Fruit fly (Drosophila melanogaster): ENCODE measurements around the gene Sry-delta.
A peak's percentile ranks its signal among the peaks of the same experiment; 100 is the strongest.

The Sry-delta gene

DNA sequence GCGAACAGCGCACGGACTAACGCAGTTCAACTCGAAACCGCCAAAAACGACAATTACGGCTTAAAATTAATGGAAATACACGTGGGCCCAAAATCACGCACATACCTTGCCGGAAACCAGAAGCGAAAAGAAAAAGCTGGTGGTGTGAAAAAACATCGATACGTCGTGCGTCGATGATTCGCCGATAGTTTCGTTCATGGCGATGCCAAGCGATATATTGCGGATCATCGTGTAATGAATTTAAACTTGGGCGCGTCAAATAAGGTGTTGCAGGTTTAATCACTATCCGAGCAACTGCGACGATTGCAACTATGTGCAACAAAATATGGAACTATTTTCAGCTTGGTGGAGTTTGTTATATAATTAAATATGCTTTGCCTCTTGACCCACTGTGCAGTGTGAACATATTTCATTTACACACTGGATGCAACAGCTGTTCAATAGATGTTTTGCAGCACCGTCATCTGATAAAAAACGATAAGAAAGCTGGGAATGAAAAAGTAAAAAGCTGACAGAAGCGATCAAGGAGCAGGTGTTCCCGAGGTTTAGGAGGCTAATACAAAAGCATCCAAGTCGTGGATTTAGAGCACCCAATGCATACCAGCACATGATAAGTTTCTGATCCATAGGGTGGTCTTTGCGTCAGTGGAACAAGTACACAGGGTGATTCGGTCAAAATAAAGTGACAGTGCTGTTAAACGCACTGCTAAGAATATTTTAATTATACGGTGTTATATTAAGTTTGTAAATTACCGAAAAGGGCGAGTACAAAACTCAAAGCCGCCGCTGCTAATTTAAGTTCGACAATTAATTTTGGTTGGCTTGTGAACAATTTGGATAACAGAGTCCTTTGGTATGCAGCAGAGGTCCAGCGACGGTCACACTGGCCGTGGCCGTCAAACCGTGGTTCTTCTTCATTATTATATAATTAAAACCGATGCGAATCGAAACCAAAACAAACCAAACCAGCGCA, 3.2 kb downstream of the Sry-delta start, which contains the start of the genes RpL32 and CG7943:
RpL32 (minus strand) TSS at position 133 of the 973 bp plus-strand sequence.
CG7943 (plus strand) TSS at position 442 of the 973 bp plus-strand sequence.
- TF ChIP-seq CG8301 (tag; optimal IDR thresholded peaks at IDR 0.05) (peak; percentile 81), fd96Ca (GFP tag; IDR thresholded peaks at IDR 0.05) (peak; percentile 95), EcR (GFP tag; optimal IDR thresholded peaks at IDR 0.05) (no peak), CG8159 (tag; optimal IDR thresholded peaks at IDR 0.05) (peak; percentile 84), CG12605 (GFP tag; IDR thresholded peaks at IDR 0.05) (peak; percentile 78), CG14655 (GFP tag; optimal IDR thresholded peaks at IDR 0.05) (no peak), CG17806 (tag; optimal IDR thresholded peaks at IDR 0.05) (peak; percentile 83), CG10348 (GFP tag; IDR thresholded peaks at IDR 0.05) (peak; percentile 84), Snoo (tag; optimal IDR thresholded peaks at IDR 0.05) (peak; percentile 94), CG13204 (GFP tag; optimal IDR thresholded peaks at IDR 0.05) (no peak), CG4496 (GFP tag; IDR thresholded peaks at IDR 0.05) (peak; percentile 94), rn (GFP tag; IDR thresholded peaks at IDR 0.05) (peak; percentile 73), CG15710 (tag; optimal IDR thresholded peaks at IDR 0.05) (peak; percentile 83), gl (tag; optimal IDR thresholded peaks at IDR 0.05) (peak; percentile 78), D1 (tag; optimal IDR thresholded peaks at IDR 0.05) (no peak), CG32121 (GFP tag; IDR thresholded peaks at IDR 0.05) (peak; percentile 89), CG9948 (tag; optimal IDR thresholded peaks at IDR 0.05) (peak; percentile 76), Pif1A (GFP tag; optimal IDR thresholded peaks at IDR 0.05) (peak; percentile 88), Ets98B (GFP tag; IDR thresholded peaks at IDR 0.05) (peak; percentile 92), CG34367 (tag; optimal IDR thresholded peaks at IDR 0.05) (peak; percentile 77), Pif1B (GFP tag; optimal IDR thresholded peaks at IDR 0.05) (peak; percentile 94)

DNA sequence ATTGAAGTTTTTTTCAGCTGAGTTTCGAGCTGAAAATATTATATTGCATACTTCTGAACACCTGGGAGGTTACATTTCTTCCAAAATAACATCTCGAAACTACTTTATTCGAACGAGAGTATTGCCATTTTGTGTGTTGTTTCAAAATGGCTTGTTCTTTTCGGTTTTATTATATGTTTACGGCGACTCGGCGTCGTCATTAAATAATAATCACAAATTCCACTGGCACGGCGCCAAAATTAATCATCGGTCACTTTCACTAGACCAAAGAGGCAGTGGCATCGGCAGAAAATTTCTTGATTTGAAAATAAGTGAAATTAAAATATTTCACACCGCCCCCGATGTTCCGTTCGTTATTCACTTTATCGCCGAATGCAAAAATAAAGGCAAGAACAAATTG, 7.3 kb downstream of the Sry-delta start:
- TF ChIP-seq CG4496 (GFP tag; IDR thresholded peaks at IDR 0.05), result no peak
- no peak for TF ChIP-seq CG15710 (tag; optimal IDR thresholded peaks at IDR 0.05)
- TF ChIP-seq EcR (GFP tag; optimal IDR thresholded peaks at IDR 0.05), result no peak

DNA sequence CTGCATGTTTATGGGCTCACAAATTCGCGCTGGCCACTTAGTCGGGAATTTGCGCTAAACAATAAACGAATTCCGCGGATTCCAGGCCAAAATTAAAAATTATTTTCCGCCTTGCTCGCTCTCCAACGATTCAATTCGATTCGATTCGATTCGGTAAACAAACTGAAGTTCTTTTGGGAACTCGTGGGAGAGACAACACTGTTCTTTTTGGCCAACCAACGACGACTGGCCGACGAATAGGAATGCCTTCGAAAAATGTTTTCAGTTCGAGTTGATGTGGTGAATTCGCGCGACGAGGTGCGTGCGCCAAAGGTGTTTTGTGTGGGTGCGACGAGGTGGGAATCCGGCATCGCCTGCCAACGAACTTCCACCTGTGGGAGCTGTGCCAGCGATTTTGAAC, 8.8 kb downstream of the Sry-delta start, which contains the start of gene CG15528:
CG15528 (minus strand) TSS at position 180 of the 400 bp plus-strand sequence.
- TF ChIP-seq CG8301 (tag; optimal IDR thresholded peaks at IDR 0.05), result no peak
- no peak for TF ChIP-seq gl (tag; optimal IDR thresholded peaks at IDR 0.05)
- TF ChIP-seq Ets98B (GFP tag; IDR thresholded peaks at IDR 0.05), result no peak
- TF ChIP-seq CG13204 (GFP tag; optimal IDR thresholded peaks at IDR 0.05), result no peak

DNA sequence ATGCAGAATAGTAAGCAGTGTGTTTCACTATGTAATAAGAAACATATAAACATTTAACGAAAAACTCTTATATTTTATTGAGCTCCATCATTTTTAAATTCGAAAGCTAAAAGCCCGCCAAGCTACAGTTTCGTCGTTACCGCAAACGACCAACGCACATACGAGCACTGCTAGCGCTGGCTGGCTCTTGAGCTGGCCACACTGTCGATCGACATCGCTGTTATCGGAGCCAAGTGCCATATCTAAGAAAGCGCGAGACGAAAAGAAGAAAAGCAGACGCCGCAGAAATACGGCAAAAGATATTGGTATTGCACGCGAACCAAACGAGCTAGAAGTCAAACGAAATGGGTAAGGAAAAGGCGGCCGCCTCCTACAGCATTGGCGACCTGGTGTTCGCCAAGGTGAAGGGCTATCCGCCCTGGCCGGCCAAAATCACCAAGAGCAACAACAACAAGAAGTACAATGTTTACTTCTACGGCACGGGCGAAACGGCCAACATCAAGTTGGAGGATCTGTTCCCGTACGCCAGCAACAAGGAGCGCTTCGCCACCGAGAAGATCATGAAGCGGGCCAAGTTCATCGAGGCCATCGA, 9.4 kb downstream of the Sry-delta start, which contains the start of gene Jasper:
Jasper (plus strand) TSS at position 60 of the 592 bp plus-strand sequence.
- TF ChIP-seq CG17806 (tag; optimal IDR thresholded peaks at IDR 0.05), result no peak
- no peak for TF ChIP-seq CG10348 (GFP tag; IDR thresholded peaks at IDR 0.05)
- no peak for TF ChIP-seq Pif1A (GFP tag; optimal IDR thresholded peaks at IDR 0.05)
- TF ChIP-seq CG4496 (GFP tag; IDR thresholded peaks at IDR 0.05), result no peak; the same call in 2 of the 3 replicates
- TF ChIP-seq Ets98B (GFP tag; IDR thresholded peaks at IDR 0.05), result no peak
- TF ChIP-seq CG9948 (tag; optimal IDR thresholded peaks at IDR 0.05), result no peak
- no peak for TF ChIP-seq CG32121 (GFP tag; IDR thresholded peaks at IDR 0.05)
- no peak for TF ChIP-seq fd96Ca (GFP tag; IDR thresholded peaks at IDR 0.05)

DNA sequence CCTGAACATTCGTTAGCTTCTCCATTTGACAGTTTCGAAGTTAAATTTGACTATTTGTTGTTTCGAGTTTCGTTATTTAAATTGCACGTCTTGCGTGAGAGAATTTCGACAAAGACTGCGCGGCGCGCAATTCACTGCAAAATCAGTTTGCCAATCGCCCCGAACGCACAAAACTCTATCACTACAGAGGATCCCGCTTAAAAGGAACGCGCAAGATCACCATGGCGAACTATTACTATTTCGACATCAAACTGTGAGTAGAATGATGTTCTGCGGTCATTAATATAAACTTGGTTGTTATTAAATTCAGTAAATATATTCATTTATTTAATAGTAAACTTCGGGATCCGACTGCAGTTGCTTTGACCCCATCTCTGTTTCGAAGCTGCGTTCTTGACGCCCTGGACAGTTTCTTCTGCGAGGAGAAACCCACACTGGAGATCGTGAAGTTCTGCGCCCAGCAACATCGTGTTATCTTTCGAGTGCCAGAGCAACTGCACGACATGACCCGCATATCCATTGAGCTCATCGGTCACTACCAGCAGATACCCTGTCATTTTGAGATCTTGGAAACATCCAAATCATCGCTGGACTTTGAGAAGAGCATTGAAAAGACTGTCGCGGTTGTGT, 12.9 kb downstream of the Sry-delta start, which contains the start of the genes Rpp14b and spn-A:
Rpp14b (plus strand) TSS at position 43 of the 630 bp plus-strand sequence.
spn-A (minus strand) TSS at position 123 of the 630 bp plus-strand sequence.
- TF ChIP-seq CG15710 (tag; optimal IDR thresholded peaks at IDR 0.05) (peak; percentile 43), fd96Ca (GFP tag; IDR thresholded peaks at IDR 0.05) (peak; percentile 46; the same call in 1 of the 3 replicates), CG17806 (tag; optimal IDR thresholded peaks at IDR 0.05) (peak; percentile 21), Ets98B (GFP tag; IDR thresholded peaks at IDR 0.05) (peak; percentile 39; the same call in 1 of the 2 replicates), CG8159 (tag; optimal IDR thresholded peaks at IDR 0.05) (no peak), Snoo (tag; optimal IDR thresholded peaks at IDR 0.05) (peak; percentile 15), EcR (GFP tag; optimal IDR thresholded peaks at IDR 0.05) (no peak)

DNA sequence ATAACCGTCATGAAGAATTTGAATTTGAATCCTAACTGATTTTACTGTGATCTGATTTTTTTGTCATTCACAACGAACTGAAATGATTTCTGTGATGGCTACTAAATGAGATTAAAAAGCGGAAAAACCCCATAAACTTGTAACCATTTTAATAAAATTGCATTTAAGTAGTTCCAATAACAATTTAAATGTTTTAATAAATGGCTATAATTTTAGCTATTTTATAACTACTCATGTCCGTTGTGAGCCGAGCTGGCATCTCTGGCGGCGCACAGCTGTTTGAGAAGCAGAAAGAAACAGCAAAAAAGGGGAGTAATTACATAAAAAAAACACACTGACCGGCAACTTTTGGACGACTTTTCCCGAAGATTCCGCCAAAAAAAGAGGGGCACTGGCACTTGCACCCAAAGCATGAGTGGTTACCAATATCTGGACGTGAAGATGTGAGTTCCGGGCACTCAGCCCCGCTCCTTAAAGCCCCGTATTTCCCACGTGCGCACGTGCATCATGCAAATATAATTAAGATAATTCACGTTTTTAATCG, 13.5 kb downstream of the Sry-delta start, which contains the start of the genes CG7950 and Rpp14a:
CG7950 (plus strand) TSS at position 268 of the 544 bp plus-strand sequence.
Rpp14a (plus strand) TSS at position 268 of the 544 bp plus-strand sequence.
- no peak for TF ChIP-seq CG13204 (GFP tag; optimal IDR thresholded peaks at IDR 0.05)
- no peak for TF ChIP-seq D1 (tag; optimal IDR thresholded peaks at IDR 0.05)
- TF ChIP-seq EcR (GFP tag; optimal IDR thresholded peaks at IDR 0.05), result no peak
- TF ChIP-seq CG10348 (GFP tag; IDR thresholded peaks at IDR 0.05), result no peak
- peak; percentile 86 for TF ChIP-seq Ets98B (GFP tag; IDR thresholded peaks at IDR 0.05)
- peak; percentile 73 for TF ChIP-seq rn (GFP tag; IDR thresholded peaks at IDR 0.05)
- peak; percentile 74 for TF ChIP-seq CG12605 (GFP tag; IDR thresholded peaks at IDR 0.05)
- TF ChIP-seq CG34367 (tag; optimal IDR thresholded peaks at IDR 0.05), result peak; percentile 82
- peak; percentile 61 for TF ChIP-seq gl (tag; optimal IDR thresholded peaks at IDR 0.05)
- TF ChIP-seq Pif1B (GFP tag; optimal IDR thresholded peaks at IDR 0.05), result no peak
- peak; percentile 85 for TF ChIP-seq CG32121 (GFP tag; IDR thresholded peaks at IDR 0.05)
- peak; percentile 74 for TF ChIP-seq Snoo (tag; optimal IDR thresholded peaks at IDR 0.05)
- no peak for TF ChIP-seq CG14655 (GFP tag; optimal IDR thresholded peaks at IDR 0.05)
- TF ChIP-seq CG4496 (GFP tag; IDR thresholded peaks at IDR 0.05), result peak; percentile 90
- peak; percentile 77 for TF ChIP-seq CG8159 (tag; optimal IDR thresholded peaks at IDR 0.05)
- TF ChIP-seq CG17806 (tag; optimal IDR thresholded peaks at IDR 0.05), result peak; percentile 82
- peak; percentile 64 for TF ChIP-seq CG9948 (tag; optimal IDR thresholded peaks at IDR 0.05)
- peak; percentile 83 for TF ChIP-seq CG15710 (tag; optimal IDR thresholded peaks at IDR 0.05)
- TF ChIP-seq fd96Ca (GFP tag; IDR thresholded peaks at IDR 0.05), result peak; percentile 77; the same call in 2 of the 3 replicates
- TF ChIP-seq Pif1A (GFP tag; optimal IDR thresholded peaks at IDR 0.05), result no peak
- TF ChIP-seq CG8301 (tag; optimal IDR thresholded peaks at IDR 0.05), result peak; percentile 73

Measured in whole organism, pupa.